Worm (Caenorhabditis elegans) whole organism, L4 larva: ENCODE data around the gene npr-31.

ENCODE experiments used
- D1046.2 ChIP-seq: fragments of 200-800 bp; sonication (Bioruptor generic); IDR thresholded peaks from 2 replicates; pipeline ENCODE4 v1.3.6; 2022; ENCODE audit warnings: missing genetic modification characterization, missing compliant biosample characterization
- F44E2.7 ChIP-seq: fragments of 200-800 bp; sonication (Bioruptor generic); IDR thresholded peaks from 2 replicates; pipeline ENCODE4 v2.1.2; 2022; ENCODE audit warnings: missing genetic modification characterization, missing compliant biosample characterization
- F49E8.2 ChIP-seq: sonication (generic microtip); optimal IDR thresholded peaks from 2 replicates; lab custom pipeline; 2016; ENCODE audit warnings: missing compliant biosample characterization, mild to moderate bottlenecking, missing genetic modification characterization, borderline replicate concordance
- T26A8.4 ChIP-seq: fragments of 200-800 bp; sonication (Bioruptor generic); IDR thresholded peaks from 2 replicates; pipeline ENCODE4 v1.3.6; 2022; ENCODE audit warnings: missing genetic modification characterization, missing compliant biosample characterization
- Y105C5A.15 ChIP-seq: fragments of 200-800 bp; sonication (Bioruptor generic); IDR thresholded peaks from 2 replicates; pipeline ENCODE4 v1.3.6; 2022; ENCODE audit warnings: missing genetic modification characterization, missing compliant biosample characterization
- ZK337.2 ChIP-seq: fragments of 200-800 bp; sonication (Bioruptor generic); IDR thresholded peaks from 2 replicates; pipeline ENCODE4 v1.3.6; 2022; ENCODE audit warnings: missing genetic modification reagents, missing genetic modification characterization, missing compliant biosample characterization
- aha-1 ChIP-seq: fragments of 150-350 bp; peaks from one replicate; lab custom pipeline; 2014; ENCODE audit warnings: missing biosample characterization, missing genetic modification characterization
- arid-1 ChIP-seq: fragments of 200-800 bp; sonication (Bioruptor generic); conservative IDR thresholded peaks from 2 replicates; pipeline ENCODE4 v1.3.6; 2022; ENCODE audit warnings: missing genetic modification reagents, missing genetic modification characterization, missing compliant biosample characterization
- ceh-44 ChIP-seq: fragments of 200-800 bp; sonication (Bioruptor generic); IDR thresholded peaks from 2 replicates; pipeline ENCODE4 v1.3.6; 2022; ENCODE audit warnings: missing genetic modification reagents, missing genetic modification characterization, missing compliant biosample characterization
- ceh-82 ChIP-seq: sonication (generic microtip); optimal IDR thresholded peaks from 2 replicates; lab custom pipeline; 2017; ENCODE audit warnings: missing biosample characterization, missing genetic modification characterization
- cey-2 ChIP-seq: sonication (generic microtip); optimal IDR thresholded peaks from 3 replicates; lab custom pipeline; 2017; ENCODE audit warnings: missing genetic modification characterization, mild to moderate bottlenecking, missing compliant biosample characterization, antibody characterized with exemption, borderline replicate concordance; ENCODE audit not compliant: insufficient read depth
- daf-16 ChIP-seq, 3 experiments: sonication (generic microtip); optimal IDR thresholded peaks; 2 replicates each; lab custom pipeline; 2016 to 2017; ENCODE audit warnings: missing genetic modification characterization in 3 of 3, missing genetic modification reagents in 3 of 3, mild to moderate bottlenecking in 2 of 3, missing compliant biosample characterization in 2 of 3, missing biosample characterization in 1 of 3, moderate library complexity in 1 of 3
- daf-19 ChIP-seq: fragments of 200-800 bp; sonication (Bioruptor generic); conservative IDR thresholded peaks from 2 replicates; pipeline ENCODE4 v1.3.6; 2022; ENCODE audit warnings: missing genetic modification characterization, missing compliant biosample characterization
- daf-8 ChIP-seq: fragments of 200-800 bp; sonication (Bioruptor generic); IDR thresholded peaks from 2 replicates; pipeline ENCODE4 v1.3.6; 2022; ENCODE audit warnings: missing genetic modification characterization, missing compliant biosample characterization
- dpl-1 ChIP-seq: fragments of 150-350 bp; optimal IDR thresholded peaks from 2 replicates; lab custom pipeline; 2014; ENCODE audit warnings: missing biosample characterization, missing genetic modification reagents, missing genetic modification characterization
- dve-1 ChIP-seq: sonication (generic microtip); optimal IDR thresholded peaks from 2 replicates; lab custom pipeline; 2017; ENCODE audit warnings: antibody characterized with exemption, mild to moderate bottlenecking, missing genetic modification characterization, missing compliant biosample characterization; ENCODE audit not compliant: insufficient read depth
- egl-27 ChIP-seq: sonication (generic microtip); optimal IDR thresholded peaks from 3 replicates; lab custom pipeline; 2017; ENCODE audit warnings: missing biosample characterization, missing genetic modification reagents, missing genetic modification characterization
- egl-43 ChIP-seq: fragments of 200-800 bp; sonication (Bioruptor generic); IDR thresholded peaks from 2 replicates; pipeline ENCODE4 v1.3.6; 2022; ENCODE audit warnings: missing genetic modification reagents, missing genetic modification characterization, missing compliant biosample characterization
- fkh-10 ChIP-seq: fragments of 150-350 bp; optimal IDR thresholded peaks from 2 replicates; lab custom pipeline; 2014; ENCODE audit warnings: missing biosample characterization, missing genetic modification reagents, missing genetic modification characterization
- hlh-11 ChIP-seq: fragments of 200-800 bp; sonication (Bioruptor generic); optimal IDR thresholded peaks from 2 replicates; lab custom pipeline; 2018; ENCODE audit warnings: mild to moderate bottlenecking, missing genetic modification characterization, missing compliant biosample characterization
- hlh-30 ChIP-seq: sonication (generic microtip); optimal IDR thresholded peaks from 2 replicates; lab custom pipeline; 2017; ENCODE audit warnings: antibody characterized with exemption, mild to moderate bottlenecking, missing genetic modification characterization, missing compliant biosample characterization; ENCODE audit not compliant: insufficient read depth
- jun-1 ChIP-seq: fragments of 150-350 bp; optimal IDR thresholded peaks from 2 replicates; lab custom pipeline; 2014; ENCODE audit warnings: missing biosample characterization, missing genetic modification reagents, missing genetic modification characterization
- lin-1 ChIP-seq: fragments of 200-800 bp; sonication (Bioruptor generic); IDR thresholded peaks from 2 replicates; pipeline ENCODE4 v1.3.6; 2022; ENCODE audit warnings: missing genetic modification reagents, missing genetic modification characterization, missing compliant biosample characterization
- lin-13 ChIP-seq: fragments of 150-350 bp; optimal IDR thresholded peaks from 2 replicates; lab custom pipeline; 2014; ENCODE audit warnings: missing biosample characterization, missing genetic modification reagents, missing genetic modification characterization
- lin-29 ChIP-seq: fragments of 200-800 bp; sonication (Bioruptor generic); IDR thresholded peaks from 2 replicates; pipeline ENCODE4 v1.3.6; 2022; ENCODE audit warnings: missing genetic modification reagents, missing genetic modification characterization, missing compliant biosample characterization
- lin-38 ChIP-seq: fragments of 200-800 bp; sonication (Bioruptor generic); IDR thresholded peaks from 2 replicates; pipeline ENCODE4 v1.3.6; 2022; ENCODE audit warnings: missing genetic modification reagents, missing genetic modification characterization, missing compliant biosample characterization
- lsy-2 ChIP-seq, 2 experiments: fragments of 150-350 bp in 1 of 2; sonication (generic microtip) in 1 of 2; optimal IDR thresholded peaks; 2 replicates each; lab custom pipeline; 2014 to 2017; ENCODE audit warnings: missing biosample characterization in 2 of 2, missing genetic modification characterization in 2 of 2
- mep-1 ChIP-seq: fragments of 150-350 bp; sonication (generic microtip); optimal IDR thresholded peaks from 3 replicates; lab custom pipeline; 2014; ENCODE audit warnings: missing biosample characterization, missing genetic modification characterization
- mes-2 ChIP-seq: sonication (generic microtip); optimal IDR thresholded peaks from 2 replicates; lab custom pipeline; 2016; ENCODE audit warnings: missing genotype, mild to moderate bottlenecking, missing genetic modification characterization, missing compliant biosample characterization; ENCODE audit not compliant: poor library complexity, severe bottlenecking
- nhr-111 ChIP-seq: fragments of 200-800 bp; sonication (Bioruptor generic); optimal IDR thresholded peaks from 2 replicates; lab custom pipeline; 2018; ENCODE audit warnings: mild to moderate bottlenecking, missing genetic modification characterization, missing compliant biosample characterization
- nhr-48 ChIP-seq: sonication (generic microtip); optimal IDR thresholded peaks from 2 replicates; lab custom pipeline; 2016; ENCODE audit warnings: mild to moderate bottlenecking, missing genetic modification characterization, missing compliant biosample characterization
- nhr-77 ChIP-seq: fragments of 150-350 bp; optimal IDR thresholded peaks from 2 replicates; lab custom pipeline; 2014; ENCODE audit warnings: missing biosample characterization, missing genetic modification characterization
- pha-4 ChIP-seq, 2 experiments: fragments of 150-350 bp in 1 of 2; fragments of 200-800 bp in 1 of 2; sonication (Bioruptor generic) in 1 of 2; IDR thresholded peaks in 1 of 2; optimal IDR thresholded peaks in 1 of 2; 2 replicates each; pipeline versions ENCODE4 v1.3.6 to Lab custom; 2014 to 2022; ENCODE audit warnings: missing genetic modification characterization in 2 of 2, missing genetic modification reagents in 2 of 2, missing biosample characterization in 1 of 2, missing compliant biosample characterization in 1 of 2
- php-3 ChIP-seq: fragments of 200-800 bp; sonication (Bioruptor generic); IDR thresholded peaks from 2 replicates; pipeline ENCODE4 v1.3.6; 2022; ENCODE audit warnings: missing genetic modification reagents, missing genetic modification characterization, missing compliant biosample characterization
- saeg-2 ChIP-seq: fragments of 200-800 bp; sonication (Bioruptor generic); IDR thresholded peaks from 2 replicates; pipeline ENCODE4 v1.3.6; 2022; ENCODE audit warnings: missing genetic modification reagents, missing genetic modification characterization, missing compliant biosample characterization
- sdz-12 ChIP-seq: fragments of 200-800 bp; sonication (Bioruptor generic); optimal IDR thresholded peaks from 2 replicates; lab custom pipeline; 2018; ENCODE audit warnings: mild to moderate bottlenecking, missing genetic modification characterization, missing compliant biosample characterization
- snpc-1.2 ChIP-seq: fragments of 200-800 bp; sonication (Bioruptor generic); IDR thresholded peaks from 2 replicates; pipeline ENCODE4 v1.3.6; 2022; ENCODE audit warnings: missing genetic modification reagents, missing genetic modification characterization, missing compliant biosample characterization
- spr-1 ChIP-seq: sonication (generic microtip); optimal IDR thresholded peaks from 2 replicates; lab custom pipeline; 2016; ENCODE audit warnings: mild to moderate bottlenecking, missing genetic modification characterization, missing compliant biosample characterization
- tag-97 ChIP-seq: fragments of 200-800 bp; sonication (Bioruptor generic); IDR thresholded peaks from 2 replicates; pipeline ENCODE4 v1.3.6; 2022; ENCODE audit warnings: missing genetic modification characterization, missing compliant biosample characterization
- unc-130 ChIP-seq: sonication (generic microtip); optimal IDR thresholded peaks from 2 replicates; lab custom pipeline; 2016; ENCODE audit warnings: missing genetic modification reagents, missing genetic modification characterization, missing compliant biosample characterization
- unc-39 ChIP-seq: sonication (generic microtip); optimal IDR thresholded peaks from 2 replicates; lab custom pipeline; 2017; ENCODE audit warnings: missing biosample characterization, missing genetic modification characterization
- unc-62 ChIP-seq, 3 experiments: fragments of 150-350 bp in 1 of 3; sonication (generic microtip); optimal IDR thresholded peaks in 2 of 3; peaks in 1 of 3; 1 replicate in 1 of 3; 2 replicates in 2 of 3; lab custom pipeline; 2014 to 2017; ENCODE audit warnings: missing biosample characterization in 3 of 3, missing genetic modification characterization in 3 of 3, missing genetic modification reagents in 3 of 3, missing genotype in 1 of 3
- zfp-2 ChIP-seq: sonication (generic microtip); optimal IDR thresholded peaks from 2 replicates; lab custom pipeline; 2016; ENCODE audit warnings: mild to moderate bottlenecking, missing genetic modification characterization, missing compliant biosample characterization
- zip-11 ChIP-seq: fragments of 200-800 bp; sonication (Bioruptor generic); IDR thresholded peaks from 2 replicates; pipeline ENCODE4 v1.3.6; 2022; ENCODE audit warnings: missing genetic modification characterization, missing compliant biosample characterization
- ztf-11 ChIP-seq: fragments of 150-350 bp; optimal IDR thresholded peaks from 2 replicates; lab custom pipeline; 2014; ENCODE audit warnings: missing biosample characterization, missing genetic modification characterization

Gene npr-31

DNA sequence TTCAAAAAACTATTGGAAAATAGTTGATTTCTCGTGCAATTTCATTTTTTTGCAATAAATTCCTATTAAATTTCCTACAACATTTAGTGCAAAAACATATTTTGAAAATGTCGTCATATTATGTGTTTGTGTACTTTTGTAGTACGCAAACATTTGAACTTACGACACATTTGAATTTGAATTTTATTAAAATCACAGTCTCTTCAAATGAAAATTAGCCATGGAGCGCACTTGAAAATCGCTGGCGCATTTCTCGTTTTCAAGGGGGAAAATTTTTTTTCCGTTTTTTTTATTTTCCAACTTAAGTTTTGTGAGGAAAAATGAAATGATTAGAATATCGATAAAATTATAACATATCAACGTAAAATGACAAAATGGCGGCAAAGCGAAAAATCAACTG lies 3.1 kb downstream of the npr-31 start:
- TF ChIP-seq egl-43 (GFP tag; lab: Robert Waterston, UW), result no peak
- TF ChIP-seq lin-13 (GFP tag; lab: Kevin White, UChicago), result peak; percentile 17
- TF ChIP-seq Y105C5A.15 (GFP tag; lab: Robert Waterston, UW), result no peak
- no peak for TF ChIP-seq hlh-30
- TF ChIP-seq daf-19 (GFP tag; lab: Robert Waterston, UW), result no peak
- no peak for TF ChIP-seq egl-27
- no peak for TF ChIP-seq nhr-48
- TF ChIP-seq mes-2 (tag; lab: Kevin White, UChicago), result no peak
- no peak for TF ChIP-seq T26A8.4 (GFP tag; lab: Robert Waterston, UW)
- peak; percentile 32 for TF ChIP-seq unc-130
- no peak for TF ChIP-seq lin-1
- TF ChIP-seq daf-8 (GFP tag; lab: Robert Waterston, UW), result no peak
- no peak for TF ChIP-seq cey-2 (tag; lab: Kevin White, UChicago)
- no peak for TF ChIP-seq saeg-2 (GFP tag; lab: Robert Waterston, UW)
- TF ChIP-seq nhr-111 (GFP tag; lab: Kevin White, UChicago), result no peak
- peak in 1 of 2 experiments; percentile 79 for TF ChIP-seq lsy-2 (tag; optimal IDR thresholded peaks at IDR 0.05; lab: Kevin White, UChicago)
- TF ChIP-seq snpc-1.2 (GFP tag; lab: Robert Waterston, UW), result no peak
- no peak for TF ChIP-seq unc-62 (GFP tag; optimal IDR thresholded peaks at IDR 0.05 in 1 of 2; lab: Kevin White, UChicago)
- TF ChIP-seq unc-62 (tag; optimal IDR thresholded peaks at IDR 0.05; lab: Kevin White, UChicago), result no peak
- TF ChIP-seq daf-16 (GFP tag; optimal IDR thresholded peaks at IDR 0.05; lab: Kevin White, UChicago), result no peak
- no peak for TF ChIP-seq daf-16 (tag; optimal IDR thresholded peaks at IDR 0.05; lab: Kevin White, UChicago)
- peak; percentile 32 for TF ChIP-seq mep-1
- TF ChIP-seq unc-39 (tag; lab: Kevin White, UChicago), result no peak
- no peak for TF ChIP-seq tag-97
- TF ChIP-seq pha-4 (GFP tag; IDR thresholded peaks at IDR 0.05; lab: Robert Waterston, UW), result no peak
- TF ChIP-seq pha-4 (tag; optimal IDR thresholded peaks at IDR 0.05; lab: Kevin White, UChicago), result no peak
- TF ChIP-seq ceh-44, result no peak
- no peak for TF ChIP-seq php-3 (GFP tag; lab: Robert Waterston, UW)
- no peak for TF ChIP-seq hlh-11 (tag; lab: Kevin White, UChicago)
- no peak for TF ChIP-seq D1046.2 (GFP tag; lab: Robert Waterston, UW)
- no peak for TF ChIP-seq nhr-77
- TF ChIP-seq dve-1 (tag; lab: Kevin White, UChicago), result peak; percentile 34
- no peak for TF ChIP-seq zfp-2 (tag; lab: Kevin White, UChicago)
- no peak for TF ChIP-seq zip-11 (GFP tag; lab: Robert Waterston, UW)
- TF ChIP-seq jun-1 (tag; lab: Kevin White, UChicago), result no peak
- TF ChIP-seq spr-1 (tag; lab: Kevin White, UChicago), result no peak
- peak; percentile 93 for TF ChIP-seq lin-38 (GFP tag; lab: Robert Waterston, UW)
- TF ChIP-seq dpl-1 (GFP tag; lab: Kevin White, UChicago), result peak; percentile 21
- TF ChIP-seq ceh-82 (tag; lab: Kevin White, UChicago), result no peak
- peak; percentile 50 for TF ChIP-seq F49E8.2
- peak; percentile 72 for TF ChIP-seq aha-1 (tag; lab: Kevin White, UChicago)

DNA sequence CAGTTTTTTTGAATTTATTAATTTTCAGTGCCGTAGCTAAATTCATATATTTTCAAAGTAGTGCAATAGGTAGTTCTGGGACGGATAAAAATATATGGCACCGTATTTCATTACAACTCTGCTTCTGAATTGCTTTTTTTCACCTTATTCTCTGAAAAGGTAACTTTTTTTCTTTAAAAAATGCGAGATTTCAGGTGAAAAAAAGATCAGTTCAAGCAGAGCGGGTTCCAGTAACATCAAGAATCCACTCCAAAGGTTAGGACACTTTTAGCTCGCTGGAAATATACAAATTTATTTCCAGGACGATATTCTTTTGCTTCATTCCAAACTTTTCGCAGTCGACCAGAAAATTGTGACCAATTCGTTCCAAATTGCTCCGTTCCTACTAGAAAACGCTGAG lies 3.7 kb downstream of the npr-31 start, which contains the start of gene T07F8.1:
Gene T07F8.1, plus strand, starts transcription at position 301 of the 400 bp plus-strand sequence.
- TF ChIP-seq ztf-11, result no peak
- TF ChIP-seq lin-1, result no peak
- TF ChIP-seq sdz-12, result no peak
- TF ChIP-seq zfp-2 (tag; lab: Kevin White, UChicago), result no peak
- no peak for TF ChIP-seq lin-38 (GFP tag; lab: Robert Waterston, UW)
- no peak for TF ChIP-seq unc-39 (tag; lab: Kevin White, UChicago)
- no peak for TF ChIP-seq F44E2.7 (GFP tag; lab: Robert Waterston, UW)
- no peak for TF ChIP-seq tag-97
- no peak for TF ChIP-seq fkh-10
- no peak for TF ChIP-seq ZK337.2 (GFP tag; lab: Robert Waterston, UW)
- no peak for TF ChIP-seq arid-1 (GFP tag; lab: Robert Waterston, UW)
- no peak for TF ChIP-seq lin-13 (GFP tag; lab: Kevin White, UChicago)
- no peak for TF ChIP-seq cey-2 (tag; lab: Kevin White, UChicago)
- no peak for TF ChIP-seq lin-29 (GFP tag; lab: Robert Waterston, UW)
- TF ChIP-seq, all 104 proteins: peak for 0
